Fruit fly (Drosophila melanogaster) whole organism, prepupa: ENCODE results near the gene CG31908.

Experiments used
- Blimp-1 ChIP-seq: fragments of 200-800 bp; sonication (Bioruptor generic); optimal IDR thresholded peaks from 3 replicates; lab custom pipeline; 2017; ENCODE audit warnings: missing biosample characterization, missing genetic modification characterization, mild to moderate bottlenecking, moderate library complexity, missing genetic modification reagents
- CG10631 ChIP-seq: fragments of 200-800 bp; sonication (Bioruptor generic); optimal IDR thresholded peaks from 2 replicates; lab custom pipeline; 2016; ENCODE audit warnings: missing biosample characterization, missing genetic modification characterization
- CG10669 ChIP-seq: fragments of 200-800 bp; sonication (Bioruptor generic); optimal IDR thresholded peaks from 3 replicates; lab custom pipeline; 2018; ENCODE audit warnings: missing biosample characterization, mild to moderate bottlenecking, missing genetic modification characterization, moderate library complexity
- CG11294 ChIP-seq: fragments of 200-800 bp; sonication (Bioruptor generic); IDR thresholded peaks from 2 replicates; pipeline ENCODE4 v1.3.6; 2022; ENCODE audit warnings: missing biosample characterization, missing genetic modification characterization
- CG11762 ChIP-seq: fragments of 200-800 bp; sonication (Bioruptor generic); optimal IDR thresholded peaks from 3 replicates; lab custom pipeline; 2016; ENCODE audit warnings: missing biosample characterization, missing genetic modification characterization; ENCODE audit not compliant: insufficient read depth
- CG15336 ChIP-seq: fragments of 200-800 bp; sonication (Bioruptor generic); IDR thresholded peaks from 2 replicates; pipeline ENCODE4 v1.3.6; 2022; ENCODE audit warnings: missing biosample characterization, missing genetic modification characterization
- CG1621 ChIP-seq: fragments of 200-800 bp; sonication (Bioruptor generic); optimal IDR thresholded peaks from 3 replicates; lab custom pipeline; 2018; ENCODE audit warnings: missing biosample characterization, mild to moderate bottlenecking, missing genetic modification characterization
- CG3032 ChIP-seq: fragments of 200-800 bp; optimal IDR thresholded peaks from 2 replicates; lab custom pipeline; 2019; ENCODE audit warnings: missing biosample characterization, mild to moderate bottlenecking, missing genetic modification characterization, moderate library complexity
- CG31627 ChIP-seq: fragments of 200-800 bp; sonication (Bioruptor generic); optimal IDR thresholded peaks from 3 replicates; lab custom pipeline; 2016; ENCODE audit warnings: missing biosample characterization, missing genetic modification characterization
- CG32006 ChIP-seq: fragments of 200-800 bp; sonication (Bioruptor generic); optimal IDR thresholded peaks from 3 replicates; lab custom pipeline; 2017; ENCODE audit warnings: missing biosample characterization, mild to moderate bottlenecking, missing genetic modification characterization
- CG3919 ChIP-seq: fragments of 200-800 bp; sonication (Bioruptor generic); optimal IDR thresholded peaks from 3 replicates; lab custom pipeline; 2016; ENCODE audit warnings: missing biosample characterization, missing genetic modification characterization
- CG6276 ChIP-seq: fragments of 200-800 bp; sonication (Bioruptor generic); optimal IDR thresholded peaks from 2 replicates; lab custom pipeline; 2017; ENCODE audit warnings: missing biosample characterization, mild to moderate bottlenecking, missing genetic modification characterization
- CG6792 ChIP-seq: fragments of 200-800 bp; sonication (Bioruptor generic); optimal IDR thresholded peaks from 3 replicates; lab custom pipeline; 2016; ENCODE audit warnings: missing biosample characterization, missing genetic modification characterization
- CG6808 ChIP-seq: fragments of 200-800 bp; sonication (Bioruptor generic); optimal IDR thresholded peaks from 3 replicates; lab custom pipeline; 2017; ENCODE audit warnings: missing biosample characterization, missing genetic modification characterization, mild to moderate bottlenecking, moderate library complexity, missing genetic modification reagents
- CG9139 ChIP-seq: fragments of 200-800 bp; sonication (Bioruptor generic); optimal IDR thresholded peaks from 3 replicates; lab custom pipeline; 2017; ENCODE audit warnings: missing biosample characterization, mild to moderate bottlenecking, missing genetic modification characterization
- Eip75B ChIP-seq: fragments of 200-800 bp; sonication (Bioruptor generic); optimal IDR thresholded peaks from 3 replicates; lab custom pipeline; 2016; ENCODE audit warnings: missing biosample characterization, missing genetic modification characterization
- Eip78C ChIP-seq: fragments of 200-800 bp; sonication (Bioruptor generic); peaks from one replicate; lab custom pipeline; 2016; ENCODE audit warnings: missing biosample characterization, missing genetic modification characterization
- Ets21C ChIP-seq: fragments of 200-800 bp; sonication (Bioruptor generic); optimal IDR thresholded peaks from 3 replicates; lab custom pipeline; 2016; ENCODE audit warnings: missing biosample characterization, missing genetic modification characterization
- Gug ChIP-seq: fragments of 200-800 bp; sonication (Bioruptor generic); IDR thresholded peaks from 2 replicates; pipeline ENCODE4 v1.3.6; 2022; ENCODE audit warnings: missing biosample characterization, missing genetic modification characterization
- Hr38 ChIP-seq: sonication (Bioruptor generic); optimal IDR thresholded peaks from 2 replicates; lab custom pipeline; 2016; ENCODE audit warnings: missing biosample characterization, missing genetic modification characterization
- Hr39 ChIP-seq: fragments of 200-800 bp; sonication (Bioruptor generic); optimal IDR thresholded peaks from 2 replicates; lab custom pipeline; 2016; ENCODE audit warnings: missing biosample characterization, missing genetic modification characterization
- Hr4 ChIP-seq: fragments of 200-800 bp; sonication (Bioruptor generic); optimal IDR thresholded peaks from 3 replicates; lab custom pipeline; 2016; ENCODE audit warnings: missing biosample characterization, missing genetic modification characterization
- Lpt ChIP-seq: fragments of 200-800 bp; sonication (Bioruptor generic); optimal IDR thresholded peaks from 3 replicates; lab custom pipeline; 2016; ENCODE audit warnings: missing biosample characterization, missing genetic modification characterization
- Met ChIP-seq: fragments of 200-800 bp; sonication (Bioruptor generic); optimal IDR thresholded peaks from 3 replicates; lab custom pipeline; 2016; ENCODE audit warnings: missing biosample characterization, missing genetic modification characterization
- OdsH ChIP-seq: fragments of 200-800 bp; sonication (Bioruptor generic); optimal IDR thresholded peaks from 3 replicates; lab custom pipeline; 2016; ENCODE audit warnings: missing biosample characterization, missing genetic modification characterization
- Smox ChIP-seq: fragments of 200-800 bp; sonication (Bioruptor generic); optimal IDR thresholded peaks from 3 replicates; lab custom pipeline; 2016; ENCODE audit warnings: missing biosample characterization, missing genetic modification characterization
- Sox102F ChIP-seq: fragments of 200-800 bp; sonication (Bioruptor generic); optimal IDR thresholded peaks from 2 replicates; lab custom pipeline; 2016; ENCODE audit warnings: missing biosample characterization, mild to moderate bottlenecking, missing genetic modification characterization
- Sox14 ChIP-seq: fragments of 200-800 bp; sonication (Bioruptor generic); optimal IDR thresholded peaks from 3 replicates; lab custom pipeline; 2016; ENCODE audit warnings: missing biosample characterization, missing genetic modification characterization
- achi ChIP-seq: fragments of 200-800 bp; sonication (Bioruptor generic); optimal IDR thresholded peaks from 3 replicates; lab custom pipeline; 2016; ENCODE audit warnings: missing biosample characterization, missing genetic modification characterization
- acj6 ChIP-seq: fragments of 200-800 bp; sonication (Bioruptor generic); optimal IDR thresholded peaks from 3 replicates; lab custom pipeline; 2016; ENCODE audit warnings: missing biosample characterization, missing genetic modification characterization
- cyc ChIP-seq: fragments of 200-800 bp; sonication (Bioruptor generic); optimal IDR thresholded peaks from 3 replicates; lab custom pipeline; 2016; ENCODE audit warnings: missing biosample characterization, missing genetic modification characterization
- dac ChIP-seq: fragments of 200-800 bp; sonication (Bioruptor generic); optimal IDR thresholded peaks from 2 replicates; lab custom pipeline; 2017; ENCODE audit warnings: missing biosample characterization, mild to moderate bottlenecking, missing genetic modification characterization
- dsx ChIP-seq: fragments of 200-800 bp; optimal IDR thresholded peaks from 3 replicates; lab custom pipeline; 2019; ENCODE audit warnings: missing biosample characterization, mild to moderate bottlenecking, missing genetic modification characterization, moderate library complexity; ENCODE audit not compliant: poor library complexity, severe bottlenecking
- esn ChIP-seq: fragments of 200-800 bp; sonication (Bioruptor generic); optimal IDR thresholded peaks from 2 replicates; lab custom pipeline; 2016; ENCODE audit warnings: missing biosample characterization, mild to moderate bottlenecking, missing genetic modification characterization, moderate library complexity
- fkh ChIP-seq: fragments of 200-800 bp; sonication (Bioruptor generic); optimal IDR thresholded peaks from 3 replicates; lab custom pipeline; 2017; ENCODE audit warnings: missing biosample characterization, mild to moderate bottlenecking, missing genetic modification characterization, moderate library complexity
- lz ChIP-seq: fragments of 200-800 bp; sonication (Bioruptor generic); optimal IDR thresholded peaks from 3 replicates; lab custom pipeline; 2016; ENCODE audit warnings: missing biosample characterization, missing genetic modification characterization
- net ChIP-seq: fragments of 200-800 bp; sonication (Bioruptor generic); optimal IDR thresholded peaks from 3 replicates; lab custom pipeline; 2016; ENCODE audit warnings: missing biosample characterization, missing genetic modification characterization
- pdm3 ChIP-seq: fragments of 200-800 bp; sonication (Bioruptor generic); optimal IDR thresholded peaks from 3 replicates; lab custom pipeline; 2016; ENCODE audit warnings: missing biosample characterization, missing genetic modification characterization
- spab ChIP-seq: fragments of 200-800 bp; sonication (Bioruptor generic); optimal IDR thresholded peaks from 2 replicates; lab custom pipeline; 2017; ENCODE audit warnings: missing biosample characterization, mild to moderate bottlenecking, missing genetic modification characterization, missing genetic modification reagents
- topi ChIP-seq: fragments of 200-800 bp; sonication (Bioruptor generic); optimal IDR thresholded peaks from 3 replicates; lab custom pipeline; 2016; ENCODE audit warnings: missing biosample characterization, missing genetic modification characterization
- vri ChIP-seq: fragments of 200-800 bp; sonication (Bioruptor generic); optimal IDR thresholded peaks from 3 replicates; lab custom pipeline; 2016; ENCODE audit warnings: missing biosample characterization, mild to moderate bottlenecking, missing genetic modification characterization

CG31908 gene

dm6 chr2L:7033100-7033675 is 6.0 kb upstream of the CG31908 start (continued):
- TF ChIP-seq Eip78C (GFP tag; lab: Kevin White, UChicago) (peak; percentile 80), Lpt (peak; percentile 49), Smox (GFP tag; lab: Kevin White, UChicago) (no peak), CG6808 (GFP tag; lab: Kevin White, UChicago) (peak; percentile 56), dac (GFP tag; lab: Kevin White, UChicago) (peak; percentile 23), CG31627 (peak; percentile 62), net (GFP tag; lab: Kevin White, UChicago) (peak; percentile 82), achi (peak; percentile 32), Ets21C (GFP tag; lab: Kevin White, UChicago) (peak; percentile 7), dsx (GFP tag; lab: Kevin White, UChicago) (peak; percentile 56), Hr39 (GFP tag; lab: Kevin White, UChicago) (peak; percentile 60), CG6276 (peak; percentile 78), Gug (GFP tag; lab: Robert Waterston, UW) (0 out of 2 replicates have a peak, but pooled peaks have one; percentile 8), Sox102F (GFP tag; lab: Kevin White, UChicago) (no peak), fkh (GFP tag; lab: Kevin White, UChicago) (peak; percentile 83), acj6 (GFP tag; lab: Kevin White, UChicago) (peak; percentile 37), Eip75B (GFP tag; lab: Kevin White, UChicago) (peak; percentile 57), pdm3 (GFP tag; lab: Kevin White, UChicago) (peak; percentile 54), CG11294 (GFP tag; lab: Robert Waterston, UW) (no peak), CG32006 (GFP tag; lab: Kevin White, UChicago) (peak; percentile 59), CG11762 (GFP tag; lab: Kevin White, UChicago) (peak; percentile 17), CG9139 (GFP tag; lab: Kevin White, UChicago) (no peak), Blimp-1 (GFP tag; lab: Kevin White, UChicago) (no peak), Sox14 (GFP tag; lab: Kevin White, UChicago) (peak; percentile 73), CG10669 (GFP tag; lab: Kevin White, UChicago) (peak; percentile 57), CG15336 (GFP tag; lab: Robert Waterston, UW) (peak; percentile 75)
- TF ChIP-seq, all 60 proteins: peak for 43

- TF ChIP-seq spab (GFP tag; lab: Kevin White, UChicago): no peak
- peak; percentile 42 for TF ChIP-seq topi (GFP tag; lab: Kevin White, UChicago)
- peak; percentile 53 for TF ChIP-seq Hr39 (GFP tag; lab: Kevin White, UChicago)
- peak; percentile 39 for TF ChIP-seq vri
- no peak for TF ChIP-seq pdm3 (GFP tag; lab: Kevin White, UChicago)
- TF ChIP-seq lz (GFP tag; lab: Kevin White, UChicago): peak; percentile 58
- no peak for TF ChIP-seq CG6276
- TF ChIP-seq CG10631: peak; percentile 53
- TF ChIP-seq esn (GFP tag; lab: Kevin White, UChicago): peak; percentile 56
- peak; percentile 12 for TF ChIP-seq CG3032 (tag; lab: Kevin White, UChicago)
- TF ChIP-seq CG31627: peak; percentile 62
- peak; percentile 25 for TF ChIP-seq acj6 (GFP tag; lab: Kevin White, UChicago)
- TF ChIP-seq cyc (GFP tag; lab: Kevin White, UChicago): peak; percentile 47
- TF ChIP-seq Hr4: peak; percentile 26
- peak; percentile 35 for TF ChIP-seq CG3919 (GFP tag; lab: Kevin White, UChicago)
- peak; percentile 53 for TF ChIP-seq Sox14 (GFP tag; lab: Kevin White, UChicago)
- peak; percentile 21 for TF ChIP-seq Met
- peak; percentile 7 for TF ChIP-seq Eip75B (GFP tag; lab: Kevin White, UChicago)
- TF ChIP-seq Blimp-1 (GFP tag; lab: Kevin White, UChicago): no peak
- TF ChIP-seq Eip78C (GFP tag; lab: Kevin White, UChicago): peak; percentile 65
- no peak for TF ChIP-seq Gug (GFP tag; lab: Robert Waterston, UW)
- peak; percentile 43 for TF ChIP-seq CG1621 (tag; lab: Kevin White, UChicago)
- TF ChIP-seq fkh (GFP tag; lab: Kevin White, UChicago): peak; percentile 76
- no peak for TF ChIP-seq CG6792 (GFP tag; lab: Kevin White, UChicago)
- TF ChIP-seq Hr38 (GFP tag; lab: Kevin White, UChicago): no peak
- TF ChIP-seq Ets21C (GFP tag; lab: Kevin White, UChicago): no peak
- TF ChIP-seq OdsH (GFP tag; lab: Kevin White, UChicago): peak; percentile 13
Observed at dm6 chr2L:7032517-7032951, 5.3 kb upstream of the CG31908 start, which contains the start of the genes Rab30 and Caper. Gene Rab30, minus strand, starts transcription at chr2L:7032606. Gene Caper, plus strand, starts transcription at chr2L:7032721.
